Worm (Caenorhabditis elegans): ENCODE measurements around the gene dhs-6.

dhs-6 gene

ce11 chrII:5594210-5594764, 24.8 kb downstream of the dhs-6 start, which contains the start of gene ttc-4 (continued):
- TF ChIP-seq F13H6.1 (tag; optimal IDR thresholded peaks at IDR 0.05) = peak; percentile 54
- TF ChIP-seq K02D7.2 (tag; optimal IDR thresholded peaks at IDR 0.05) = no peak
- TF ChIP-seq hlh-8 (tag; optimal IDR thresholded peaks at IDR 0.05) = peak; percentile 58
- peak; percentile 29 for TF ChIP-seq unc-86 (tag; optimal IDR thresholded peaks at IDR 0.05)

ce11 chrII:5593377-5593932, 25.7 kb downstream of the dhs-6 start, which contains the start of gene cdc-14:
TSS of gene cdc-14 (minus strand) at chrII:5593427.
- TF ChIP-seq pat-9 (tag; optimal IDR thresholded peaks at IDR 0.05) (no peak), K09A11.1 (tag; optimal IDR thresholded peaks at IDR 0.05; ENCODE audit: insufficient read depth) (no peak), T23F11.4 (GFP tag; optimal IDR thresholded peaks at IDR 0.05) (no peak), nhr-232 (tag; optimal IDR thresholded peaks at IDR 0.05) (no peak), elt-2 (tag; optimal IDR thresholded peaks at IDR 0.05) (peak; percentile 57), tbx-2 (tag; optimal IDR thresholded peaks at IDR 0.05) (peak; percentile 76), unc-42 (tag; optimal IDR thresholded peaks at IDR 0.05) (peak; percentile 59), pax-1 (tag; optimal IDR thresholded peaks at IDR 0.05) (no peak), sdc-2 (tag; optimal IDR thresholded peaks at IDR 0.05) (peak; percentile 33), rnt-1 (tag; optimal IDR thresholded peaks at IDR 0.05) (peak; percentile 37), pha-2 (tag; optimal IDR thresholded peaks at IDR 0.05) (no peak), nfya-1 (tag; optimal IDR thresholded peaks at IDR 0.05) (peak; percentile 72), ceh-45 (GFP tag; IDR thresholded peaks at IDR 0.05) (0 out of 2 replicates have a peak, but pooled peaks have one; percentile 24), ceh-18 (tag; optimal IDR thresholded peaks at IDR 0.05) (peak; percentile 81), fax-1 (tag; optimal IDR thresholded peaks at IDR 0.05) (no peak), npax-4 (tag; optimal IDR thresholded peaks at IDR 0.05) (no peak), gmeb-2 (tag; optimal IDR thresholded peaks at IDR 0.05) (no peak), ceh-34 (tag; optimal IDR thresholded peaks at IDR 0.05) (peak; percentile 69), unc-55 (GFP tag; optimal IDR thresholded peaks at IDR 0.05) (peak; percentile 64), sox-2 (GFP tag; IDR thresholded peaks at IDR 0.05) (peak; percentile 18; the same call in 1 of the 2 replicates), unc-86 (tag; optimal IDR thresholded peaks at IDR 0.05) (no peak), hlh-6 (tag; optimal IDR thresholded peaks at IDR 0.05) (peak; percentile 38), ref-2 (tag; optimal IDR thresholded peaks at IDR 0.05) (peak; percentile 56), Y22D7AL.16 (tag; optimal IDR thresholded peaks at IDR 0.05) (no peak), hlh-8 (tag; optimal IDR thresholded peaks at IDR 0.05) (peak; percentile 13), hlh-30 (tag; optimal IDR thresholded peaks at IDR 0.05; ENCODE audit: insufficient read depth) (peak; percentile 95), ceh-31 (tag; optimal IDR thresholded peaks at IDR 0.05) (peak; percentile 65), K02D7.2 (tag; optimal IDR thresholded peaks at IDR 0.05) (no peak)

ce11 chrII:5592857-5593256, 26.3 kb downstream of the dhs-6 start:
- TF ChIP-seq Y22D7AL.16 (tag; optimal IDR thresholded peaks at IDR 0.05) (no peak), F13H6.1 (tag; optimal IDR thresholded peaks at IDR 0.05) (no peak), ceh-31 (tag; optimal IDR thresholded peaks at IDR 0.05) (no peak), ama-1 (optimal IDR thresholded peaks at IDR 0.05) (no peak), fkh-10 (GFP tag; optimal IDR thresholded peaks at IDR 0.05) (no peak), mec-3 (tag; optimal IDR thresholded peaks at IDR 0.05; ENCODE audit: borderline replicate concordance) (no peak), eyg-1 (tag; optimal IDR thresholded peaks at IDR 0.05) (no peak), K02D7.2 (tag; optimal IDR thresholded peaks at IDR 0.05) (no peak), ceh-34 (tag; optimal IDR thresholded peaks at IDR 0.05) (no peak), tbx-7 (tag; optimal IDR thresholded peaks at IDR 0.05) (no peak), hlh-30 (tag; optimal IDR thresholded peaks at IDR 0.05; ENCODE audit: insufficient read depth) (no peak), ceh-45 (GFP tag; IDR thresholded peaks at IDR 0.05) (no peak), lin-11 (tag; optimal IDR thresholded peaks at IDR 0.05) (no peak), C38D4.7 (GFP tag; optimal IDR thresholded peaks at IDR 0.05) (no peak), ets-4 (tag; optimal IDR thresholded peaks at IDR 0.05) (no peak), sdc-2 (tag; optimal IDR thresholded peaks at IDR 0.05) (no peak), ceh-30 (tag; optimal IDR thresholded peaks at IDR 0.05) (no peak)

Data from whole organism, late embryonic.